Fruit fly (Drosophila melanogaster) whole organism, prepupa: Measurements from ENCODE around the gene AdoR.
A peak's percentile ranks its signal among the peaks of the same experiment; 100 is the strongest.

Experiments used
- Blimp-1 ChIP-seq: fragments of 200-800 bp; sonication (Bioruptor generic); optimal IDR thresholded peaks from 3 replicates; lab custom pipeline; 2017; ENCODE audit warnings: missing biosample characterization, missing genetic modification characterization, mild to moderate bottlenecking, moderate library complexity, missing genetic modification reagents
- CG10631 ChIP-seq: fragments of 200-800 bp; sonication (Bioruptor generic); optimal IDR thresholded peaks from 2 replicates; lab custom pipeline; 2016; ENCODE audit warnings: missing biosample characterization, missing genetic modification characterization
- CG11902 ChIP-seq: fragments of 200-800 bp; sonication (Bioruptor generic); optimal IDR thresholded peaks from 3 replicates; lab custom pipeline; 2016; ENCODE audit warnings: missing biosample characterization, missing genetic modification characterization
- CG16779 ChIP-seq: fragments of 200-800 bp; sonication (Bioruptor generic); optimal IDR thresholded peaks from 3 replicates; lab custom pipeline; 2017; ENCODE audit warnings: missing biosample characterization, mild to moderate bottlenecking, missing genetic modification characterization
- CG31627 ChIP-seq: fragments of 200-800 bp; sonication (Bioruptor generic); optimal IDR thresholded peaks from 3 replicates; lab custom pipeline; 2016; ENCODE audit warnings: missing biosample characterization, missing genetic modification characterization
- CG34406 ChIP-seq: fragments of 200-800 bp; sonication (Bioruptor generic); optimal IDR thresholded peaks from 3 replicates; lab custom pipeline; 2016; ENCODE audit warnings: missing biosample characterization, missing genetic modification characterization
- CG4318 ChIP-seq: fragments of 200-800 bp; sonication (Bioruptor generic); optimal IDR thresholded peaks from 3 replicates; lab custom pipeline; 2017; ENCODE audit warnings: missing biosample characterization, mild to moderate bottlenecking, missing genetic modification characterization
- CG6163 ChIP-seq: fragments of 200-800 bp; sonication (Bioruptor generic); IDR thresholded peaks from 3 replicates; pipeline ENCODE4 v1.3.6; 2022; ENCODE audit warnings: missing biosample characterization, missing genetic modification characterization
- CG6808 ChIP-seq: fragments of 200-800 bp; sonication (Bioruptor generic); optimal IDR thresholded peaks from 3 replicates; lab custom pipeline; 2017; ENCODE audit warnings: missing biosample characterization, missing genetic modification characterization, mild to moderate bottlenecking, moderate library complexity, missing genetic modification reagents
- CG6854 ChIP-seq: fragments of 200-800 bp; sonication (Bioruptor generic); optimal IDR thresholded peaks from 2 replicates; lab custom pipeline; 2017; ENCODE audit warnings: missing biosample characterization, mild to moderate bottlenecking, missing genetic modification characterization
- CG7368 ChIP-seq: fragments of 200-800 bp; sonication (Bioruptor generic); optimal IDR thresholded peaks from 3 replicates; lab custom pipeline; 2016; ENCODE audit warnings: missing biosample characterization, missing genetic modification characterization
- CG8119 ChIP-seq: fragments of 200-800 bp; sonication (Bioruptor generic); IDR thresholded peaks from 3 replicates; pipeline ENCODE4 v1.3.6; 2022; ENCODE audit warnings: missing biosample characterization, missing genetic modification characterization
- CG8632 ChIP-seq: fragments of 200-800 bp; sonication (Bioruptor generic); optimal IDR thresholded peaks from 3 replicates; lab custom pipeline; 2016; ENCODE audit warnings: missing biosample characterization, missing genetic modification characterization
- CG9139 ChIP-seq: fragments of 200-800 bp; sonication (Bioruptor generic); optimal IDR thresholded peaks from 3 replicates; lab custom pipeline; 2017; ENCODE audit warnings: missing biosample characterization, mild to moderate bottlenecking, missing genetic modification characterization
- Eip78C ChIP-seq: fragments of 200-800 bp; sonication (Bioruptor generic); peaks from one replicate; lab custom pipeline; 2016; ENCODE audit warnings: missing biosample characterization, missing genetic modification characterization
- Eip93F ChIP-seq: fragments of 200-800 bp; sonication (Bioruptor generic); optimal IDR thresholded peaks from 2 replicates; lab custom pipeline; 2016; ENCODE audit warnings: missing biosample characterization, mild to moderate bottlenecking, missing genetic modification characterization
- Hr38 ChIP-seq: sonication (Bioruptor generic); optimal IDR thresholded peaks from 2 replicates; lab custom pipeline; 2016; ENCODE audit warnings: missing biosample characterization, missing genetic modification characterization
- Hr4 ChIP-seq: fragments of 200-800 bp; sonication (Bioruptor generic); optimal IDR thresholded peaks from 3 replicates; lab custom pipeline; 2016; ENCODE audit warnings: missing biosample characterization, missing genetic modification characterization
- OdsH ChIP-seq: fragments of 200-800 bp; sonication (Bioruptor generic); optimal IDR thresholded peaks from 3 replicates; lab custom pipeline; 2016; ENCODE audit warnings: missing biosample characterization, missing genetic modification characterization
- Smox ChIP-seq: fragments of 200-800 bp; sonication (Bioruptor generic); optimal IDR thresholded peaks from 3 replicates; lab custom pipeline; 2016; ENCODE audit warnings: missing biosample characterization, missing genetic modification characterization
- Sox102F ChIP-seq: fragments of 200-800 bp; sonication (Bioruptor generic); optimal IDR thresholded peaks from 2 replicates; lab custom pipeline; 2016; ENCODE audit warnings: missing biosample characterization, mild to moderate bottlenecking, missing genetic modification characterization
- Sox14 ChIP-seq: fragments of 200-800 bp; sonication (Bioruptor generic); optimal IDR thresholded peaks from 3 replicates; lab custom pipeline; 2016; ENCODE audit warnings: missing biosample characterization, missing genetic modification characterization
- Sox15 ChIP-seq: fragments of 200-800 bp; sonication (Bioruptor generic); optimal IDR thresholded peaks from 3 replicates; lab custom pipeline; 2016; ENCODE audit warnings: missing biosample characterization, missing genetic modification characterization
- achi ChIP-seq: fragments of 200-800 bp; sonication (Bioruptor generic); optimal IDR thresholded peaks from 3 replicates; lab custom pipeline; 2016; ENCODE audit warnings: missing biosample characterization, missing genetic modification characterization
- acj6 ChIP-seq: fragments of 200-800 bp; sonication (Bioruptor generic); optimal IDR thresholded peaks from 3 replicates; lab custom pipeline; 2016; ENCODE audit warnings: missing biosample characterization, missing genetic modification characterization
- cyc ChIP-seq: fragments of 200-800 bp; sonication (Bioruptor generic); optimal IDR thresholded peaks from 3 replicates; lab custom pipeline; 2016; ENCODE audit warnings: missing biosample characterization, missing genetic modification characterization
- dac ChIP-seq: fragments of 200-800 bp; sonication (Bioruptor generic); optimal IDR thresholded peaks from 2 replicates; lab custom pipeline; 2017; ENCODE audit warnings: missing biosample characterization, mild to moderate bottlenecking, missing genetic modification characterization
- dsx ChIP-seq: fragments of 200-800 bp; optimal IDR thresholded peaks from 3 replicates; lab custom pipeline; 2019; ENCODE audit warnings: missing biosample characterization, mild to moderate bottlenecking, missing genetic modification characterization, moderate library complexity; ENCODE audit not compliant: poor library complexity, severe bottlenecking
- eg ChIP-seq: fragments of 200-800 bp; sonication (Bioruptor generic); IDR thresholded peaks from 3 replicates; pipeline ENCODE4 v1.3.6; 2022; ENCODE audit warnings: missing biosample characterization, missing genetic modification characterization
- esn ChIP-seq: fragments of 200-800 bp; sonication (Bioruptor generic); optimal IDR thresholded peaks from 2 replicates; lab custom pipeline; 2016; ENCODE audit warnings: missing biosample characterization, mild to moderate bottlenecking, missing genetic modification characterization, moderate library complexity
- fd59A ChIP-seq: fragments of 200-800 bp; sonication (Bioruptor generic); optimal IDR thresholded peaks from 2 replicates; lab custom pipeline; 2017; ENCODE audit warnings: missing biosample characterization, mild to moderate bottlenecking, missing genetic modification characterization, missing genetic modification reagents
- fd85E ChIP-seq: fragments of 200-800 bp; sonication (Bioruptor generic); optimal IDR thresholded peaks from 3 replicates; lab custom pipeline; 2016; ENCODE audit warnings: missing biosample characterization, missing genetic modification characterization
- lz ChIP-seq: fragments of 200-800 bp; sonication (Bioruptor generic); optimal IDR thresholded peaks from 3 replicates; lab custom pipeline; 2016; ENCODE audit warnings: missing biosample characterization, missing genetic modification characterization
- net ChIP-seq: fragments of 200-800 bp; sonication (Bioruptor generic); optimal IDR thresholded peaks from 3 replicates; lab custom pipeline; 2016; ENCODE audit warnings: missing biosample characterization, missing genetic modification characterization
- pdm3 ChIP-seq: fragments of 200-800 bp; sonication (Bioruptor generic); optimal IDR thresholded peaks from 3 replicates; lab custom pipeline; 2016; ENCODE audit warnings: missing biosample characterization, missing genetic modification characterization
- salr ChIP-seq, 2 experiments: fragments of 200-800 bp; sonication (Bioruptor generic); optimal IDR thresholded peaks; 3 replicates each; lab custom pipeline; 2016 to 2018; ENCODE audit warnings: missing biosample characterization in 2 of 2, missing genetic modification characterization in 2 of 2, mild to moderate bottlenecking in 1 of 2
- spab ChIP-seq: fragments of 200-800 bp; sonication (Bioruptor generic); optimal IDR thresholded peaks from 2 replicates; lab custom pipeline; 2017; ENCODE audit warnings: missing biosample characterization, mild to moderate bottlenecking, missing genetic modification characterization, missing genetic modification reagents
- ss ChIP-seq, 2 experiments: fragments of 200-800 bp; sonication (Bioruptor generic); optimal IDR thresholded peaks; 2 replicates in 1 of 2; 3 replicates in 1 of 2; lab custom pipeline; 2017 to 2018; ENCODE audit warnings: mild to moderate bottlenecking in 2 of 2, missing biosample characterization in 2 of 2, missing genetic modification characterization in 2 of 2, moderate library complexity in 1 of 2
- topi ChIP-seq: fragments of 200-800 bp; sonication (Bioruptor generic); optimal IDR thresholded peaks from 3 replicates; lab custom pipeline; 2016; ENCODE audit warnings: missing biosample characterization, missing genetic modification characterization
- vri ChIP-seq: fragments of 200-800 bp; sonication (Bioruptor generic); optimal IDR thresholded peaks from 3 replicates; lab custom pipeline; 2016; ENCODE audit warnings: missing biosample characterization, mild to moderate bottlenecking, missing genetic modification characterization

The AdoR gene

DNA sequence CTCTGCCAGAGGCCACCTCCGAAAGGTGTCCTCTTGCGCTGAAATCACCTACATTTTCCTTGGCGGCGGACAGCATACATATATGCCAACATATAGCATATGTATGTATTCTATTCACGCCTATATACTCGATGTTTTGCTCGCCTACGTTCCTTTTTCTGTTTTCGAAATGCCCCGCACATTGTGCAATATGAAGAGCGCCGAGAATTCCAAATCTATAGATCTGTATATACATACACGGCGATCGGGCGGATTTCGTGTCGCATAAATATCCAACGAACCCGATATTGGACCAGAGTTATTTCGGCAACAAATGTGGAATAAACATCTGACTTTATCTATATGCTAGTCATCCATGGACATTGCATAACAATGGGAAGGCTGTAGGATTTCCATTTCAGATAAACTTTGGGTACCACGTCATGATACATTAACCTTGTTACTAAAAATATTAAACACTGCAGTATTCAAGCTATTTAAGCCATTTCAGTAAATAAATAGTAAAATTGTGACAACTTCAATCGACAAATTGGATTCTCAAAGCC, 25.7 kb upstream of the AdoR start:
- TF ChIP-seq CG4318 (GFP tag; lab: Kevin White, UChicago) (no peak), dac (GFP tag; lab: Kevin White, UChicago) (no peak), Eip78C (peak; percentile 40), eg (GFP tag; lab: Robert Waterston, UW) (peak; percentile 5; the same call in 1 of the 3 replicates), CG9139 (GFP tag; lab: Kevin White, UChicago) (no peak), CG10631 (GFP tag; lab: Kevin White, UChicago) (no peak)

DNA sequence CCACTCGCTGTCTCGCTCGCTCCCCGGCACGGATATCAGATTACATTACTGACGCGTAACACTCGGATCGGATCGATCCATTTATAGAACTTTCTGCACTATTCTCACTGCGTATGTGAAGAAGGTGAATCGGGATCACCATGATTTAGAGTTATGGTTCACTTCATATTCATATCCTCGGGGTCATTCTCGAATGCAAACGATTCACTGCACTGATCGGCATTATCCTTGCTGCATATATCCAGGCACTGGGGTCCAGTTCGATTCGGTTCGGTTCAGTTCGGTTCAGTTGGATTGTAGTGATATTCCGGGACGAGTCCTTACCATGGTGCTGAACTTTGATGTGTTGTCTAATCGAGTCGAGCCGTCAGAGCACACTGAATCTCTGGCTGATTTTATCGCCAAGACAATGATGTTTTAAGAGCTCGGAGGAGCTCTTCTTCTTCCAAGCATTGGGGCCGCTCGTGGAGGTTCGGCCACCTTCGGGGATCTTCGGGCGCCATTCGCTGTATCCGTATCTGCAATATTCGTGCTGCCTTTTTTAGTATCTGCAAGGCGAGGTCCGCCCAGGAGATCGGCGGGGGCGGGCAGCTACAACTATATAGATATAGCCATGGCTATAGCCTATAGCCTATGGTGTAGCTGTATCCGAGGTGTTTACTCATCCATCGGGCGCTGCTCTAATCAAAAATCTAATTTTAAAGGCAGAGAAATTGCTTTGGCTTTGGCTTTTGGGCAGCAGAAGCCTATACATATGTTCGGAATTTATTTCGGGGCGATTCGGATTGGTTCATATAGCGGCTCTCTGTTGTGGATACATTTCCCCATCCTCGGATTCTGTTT, 25.0 kb upstream of the AdoR start, which contains the start of gene Mlc2:
Mlc2 (minus strand) TSS at position 392 of the 843 bp plus-strand sequence.
- no peak for TF ChIP-seq Smox (GFP tag; lab: Kevin White, UChicago)
- no peak for TF ChIP-seq dsx (GFP tag; lab: Kevin White, UChicago)
- no peak for TF ChIP-seq CG11902
- TF ChIP-seq CG8119 (GFP tag; lab: Robert Waterston, UW), result no peak
- TF ChIP-seq eg (GFP tag; lab: Robert Waterston, UW), result 0 out of 3 replicates have a peak, but pooled peaks have one; percentile 16
- TF ChIP-seq pdm3 (GFP tag; lab: Kevin White, UChicago), result no peak

DNA sequence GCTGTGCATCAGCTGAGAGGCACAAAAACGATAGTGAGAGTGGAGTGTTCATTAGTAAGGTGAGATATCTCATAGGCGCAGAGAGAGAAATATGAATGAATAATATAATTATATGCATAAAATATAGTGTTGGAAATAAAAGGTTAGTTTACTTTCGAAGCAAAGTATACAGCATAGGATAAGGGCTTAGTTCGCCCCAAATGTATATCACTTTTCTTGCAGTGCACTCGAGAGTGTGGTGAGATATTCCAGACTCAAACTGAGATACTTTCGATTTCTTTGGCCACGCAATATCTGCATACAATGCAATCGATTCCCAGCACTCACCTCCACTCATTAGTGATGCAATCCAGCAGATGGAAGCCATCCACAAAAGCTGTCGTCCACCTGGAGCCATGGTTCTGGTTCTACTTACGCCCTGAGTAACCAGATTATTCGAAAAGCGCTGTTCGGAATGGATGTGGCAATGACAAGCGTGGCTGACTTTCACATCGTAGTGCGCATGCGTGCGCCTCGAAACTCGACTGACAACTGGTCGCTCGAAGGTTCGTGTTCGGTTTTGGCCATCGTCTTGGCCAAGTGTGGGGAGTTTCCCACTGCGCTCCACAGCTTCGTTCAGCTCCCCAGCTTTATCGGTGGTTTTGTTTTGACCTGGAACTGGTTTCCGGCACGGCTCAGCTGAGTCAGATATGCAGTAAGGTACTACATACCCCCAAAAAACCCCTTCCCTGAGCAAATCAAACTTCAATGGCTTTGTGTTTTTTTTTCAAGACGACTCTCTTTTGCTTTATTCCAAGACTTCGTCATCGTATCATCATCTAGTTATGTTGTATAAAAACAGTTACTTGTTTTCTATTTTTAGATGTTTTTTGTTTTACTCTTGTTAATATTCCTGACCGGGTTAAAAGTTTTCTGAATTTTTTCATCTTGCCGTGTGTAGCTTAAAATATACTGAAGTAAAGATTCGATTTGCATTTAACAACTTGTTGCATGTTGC, 21.6 kb upstream of the AdoR start, which contains the start of gene Rsod:
Rsod (minus strand) TSS at position 537 of the 997 bp plus-strand sequence.
- TF ChIP-seq CG8632 (GFP tag; lab: Kevin White, UChicago) (peak; percentile 79), achi (GFP tag; lab: Kevin White, UChicago) (peak; percentile 88), ss (GFP tag; optimal IDR thresholded peaks at IDR 0.05; lab: Kevin White, UChicago) (peak; percentile 17 to 50), CG6163 (GFP tag; lab: Robert Waterston, UW) (peak; percentile 96), salr (GFP tag; optimal IDR thresholded peaks at IDR 0.05; lab: Kevin White, UChicago) (peak; percentile 61 to 85), spab (GFP tag; lab: Kevin White, UChicago) (peak; percentile 65), acj6 (GFP tag; lab: Kevin White, UChicago) (peak; percentile 88), esn (GFP tag; lab: Kevin White, UChicago) (peak; percentile 83), dac (GFP tag; lab: Kevin White, UChicago) (peak; percentile 84), Eip93F (GFP tag; lab: Kevin White, UChicago) (peak; percentile 68), Hr4 (GFP tag; lab: Kevin White, UChicago) (peak; percentile 93), eg (GFP tag; lab: Robert Waterston, UW) (peak; percentile 97), CG31627 (GFP tag; lab: Kevin White, UChicago) (peak; percentile 70), fd85E (no peak), Blimp-1 (GFP tag; lab: Kevin White, UChicago) (peak; percentile 99), cyc (GFP tag; lab: Kevin White, UChicago) (peak; percentile 80), Eip78C (peak; percentile 96), Sox102F (peak; percentile 76), CG16779 (tag; lab: Kevin White, UChicago) (peak; percentile 66), CG7368 (peak; percentile 54), net (GFP tag; lab: Kevin White, UChicago) (peak; percentile 85), CG4318 (GFP tag; lab: Kevin White, UChicago) (peak; percentile 79), Sox15 (peak; percentile 67), lz (GFP tag; lab: Kevin White, UChicago) (peak; percentile 81), CG34406 (GFP tag; lab: Kevin White, UChicago) (peak; percentile 80), vri (GFP tag; lab: Kevin White, UChicago) (peak; percentile 74), Sox14 (GFP tag; lab: Kevin White, UChicago) (peak; percentile 82), CG11902 (peak; percentile 58), Hr38 (GFP tag; lab: Kevin White, UChicago) (no peak), OdsH (GFP tag; lab: Kevin White, UChicago) (peak; percentile 91), fd59A (GFP tag; lab: Kevin White, UChicago) (peak; percentile 45), Smox (GFP tag; lab: Kevin White, UChicago) (peak; percentile 84), CG6808 (GFP tag; lab: Kevin White, UChicago) (peak; percentile 21), topi (GFP tag; lab: Kevin White, UChicago) (peak; percentile 80), pdm3 (GFP tag; lab: Kevin White, UChicago) (peak; percentile 87), CG6854 (GFP tag; lab: Kevin White, UChicago) (peak; percentile 53)
